Fruit fly (Drosophila melanogaster) Kc167 (cell line): Measurements from ENCODE around the gene CG9777.

Experiments
- insv ChIP-seq: fragments of >200 bp; optimal IDR thresholded peaks from 3 replicates; lab custom pipeline; 2018; ENCODE audit warnings: missing external identifiers
- psq ChIP-seq: fragments of >200 bp; optimal IDR thresholded peaks from 2 replicates; lab custom pipeline; 2017; ENCODE audit warnings: missing external identifiers
- ttk ChIP-seq: sonication (Bioruptor generic); optimal IDR thresholded peaks from 2 replicates; lab custom pipeline; 2017; ENCODE audit warnings: missing external identifiers

dm6 chrX:16610601-16611058 lies 21.4 kb downstream of the CG9777 start, which contains the start of gene mbt:
- no peak for TF ChIP-seq insv (lab: Kevin White, UChicago)
- no peak for TF ChIP-seq psq (lab: Kevin White, UChicago)
- no peak for TF ChIP-seq ttk (lab: Kevin White, UChicago)
